Worm (Caenorhabditis elegans) whole organism, midembryonic: ENCODE data around the gene col-121.

Experiments used
- T22C8.4 ChIP-seq: fragments of 200-800 bp; sonication (Bioruptor generic); IDR thresholded peaks from 2 replicates; pipeline ENCODE4 v1.3.6; 2022; ENCODE audit warnings: missing genetic modification characterization, missing compliant biosample characterization
- cog-1 ChIP-seq: sonication (generic microtip); optimal IDR thresholded peaks from 2 replicates; lab custom pipeline; 2016; ENCODE audit warnings: missing genetic modification characterization, missing compliant biosample characterization
- flt-1 ChIP-seq: fragments of 200-800 bp; sonication (Bioruptor generic); IDR thresholded peaks from 2 replicates; pipeline ENCODE4 v1.3.6; 2022; ENCODE audit warnings: missing genetic modification characterization, missing compliant biosample characterization
- klf-2 ChIP-seq: fragments of 200-800 bp; sonication (Bioruptor generic); conservative IDR thresholded peaks from 2 replicates; pipeline ENCODE4 v1.3.6; 2022; ENCODE audit warnings: missing genetic modification reagents, missing genetic modification characterization, missing compliant biosample characterization
- med-1 ChIP-seq: sonication (generic microtip); optimal IDR thresholded peaks from 2 replicates; lab custom pipeline; 2017; ENCODE audit warnings: missing genetic modification characterization, mild to moderate bottlenecking, missing compliant biosample characterization, antibody characterized with exemption, missing genetic modification reagents; ENCODE audit not compliant: insufficient read depth
- ref-1 ChIP-seq: fragments of 200-800 bp; sonication (Bioruptor generic); conservative IDR thresholded peaks from 2 replicates; pipeline ENCODE4 v1.3.6; 2022; ENCODE audit warnings: missing genetic modification reagents, missing genetic modification characterization, missing compliant biosample characterization
- tab-1 ChIP-seq: fragments of 200-800 bp; sonication (Bioruptor generic); IDR thresholded peaks from 2 replicates; pipeline ENCODE4 v1.3.6; 2022; ENCODE audit warnings: missing genetic modification characterization, missing compliant biosample characterization
- ztf-23 ChIP-seq: fragments of 200-800 bp; sonication (Bioruptor generic); IDR thresholded peaks from 2 replicates; pipeline ENCODE4 v1.3.6; 2022; ENCODE audit warnings: missing genetic modification reagents, missing genetic modification characterization, missing compliant biosample characterization
- ztf-29 ChIP-seq: fragments of 200-800 bp; sonication (Bioruptor generic); IDR thresholded peaks from 2 replicates; pipeline ENCODE4 v1.3.6; 2022; ENCODE audit warnings: missing genetic modification reagents, missing genetic modification characterization, missing compliant biosample characterization

The col-121 gene

ce11 chrIV:9381136-9381535, 14.9 kb downstream of the col-121 start, which contains the start of gene C10C5.5:
Gene C10C5.5, plus strand, starts transcription at chrIV:9381436.
- TF ChIP-seq tab-1 (GFP tag; lab: Robert Waterston, UW) (no peak), T22C8.4 (GFP tag; lab: Robert Waterston, UW) (no peak), ztf-23 (GFP tag; lab: Robert Waterston, UW) (no peak), flt-1 (GFP tag; lab: Robert Waterston, UW) (no peak), cog-1 (tag; lab: Kevin White, UChicago) (no peak), ref-1 (GFP tag; lab: Robert Waterston, UW) (no peak), klf-2 (GFP tag; lab: Robert Waterston, UW) (no peak), ztf-29 (GFP tag; lab: Robert Waterston, UW) (no peak), med-1 (GFP tag; lab: Kevin White, UChicago) (no peak)

ce11 chrIV:9378272-9378671, 17.7 kb downstream of the col-121 start, which contains the start of gene C10C5.4:
Gene C10C5.4, plus strand, starts transcription at chrIV:9378552.
- TF ChIP-seq klf-2 (GFP tag; lab: Robert Waterston, UW) (no peak), med-1 (GFP tag; lab: Kevin White, UChicago) (no peak), cog-1 (tag; lab: Kevin White, UChicago) (no peak), ztf-23 (GFP tag; lab: Robert Waterston, UW) (no peak), ref-1 (GFP tag; lab: Robert Waterston, UW) (no peak), flt-1 (GFP tag; lab: Robert Waterston, UW) (no peak), ztf-29 (GFP tag; lab: Robert Waterston, UW) (no peak), T22C8.4 (GFP tag; lab: Robert Waterston, UW) (no peak), tab-1 (GFP tag; lab: Robert Waterston, UW) (no peak)

DNA sequence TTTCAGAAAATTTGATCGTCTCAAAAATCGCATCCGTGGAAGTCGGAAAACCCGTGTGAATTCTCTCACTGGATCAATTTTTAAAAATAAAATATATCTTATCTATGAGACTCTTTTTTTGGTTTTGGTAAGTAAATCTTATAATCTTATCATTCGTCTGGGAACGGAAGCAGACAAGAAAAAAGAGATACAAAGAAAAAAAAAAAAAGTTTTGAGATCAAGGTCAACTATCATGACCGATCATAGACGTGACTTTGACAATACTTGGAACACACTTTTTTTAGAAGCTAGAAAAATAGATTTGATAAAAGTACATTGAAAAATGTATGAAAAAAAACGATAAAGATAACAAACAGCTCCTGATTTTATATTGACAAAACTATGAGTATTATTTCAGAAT, 19.5 kb downstream of the col-121 start:
- TF ChIP-seq ref-1 (GFP tag; lab: Robert Waterston, UW), result no peak
- no peak for TF ChIP-seq cog-1 (tag; lab: Kevin White, UChicago)
- no peak for TF ChIP-seq med-1 (GFP tag; lab: Kevin White, UChicago)
- TF ChIP-seq tab-1 (GFP tag; lab: Robert Waterston, UW), result no peak
- no peak for TF ChIP-seq flt-1 (GFP tag; lab: Robert Waterston, UW)
- TF ChIP-seq T22C8.4 (GFP tag; lab: Robert Waterston, UW), result no peak
- TF ChIP-seq klf-2 (GFP tag; lab: Robert Waterston, UW), result no peak

DNA sequence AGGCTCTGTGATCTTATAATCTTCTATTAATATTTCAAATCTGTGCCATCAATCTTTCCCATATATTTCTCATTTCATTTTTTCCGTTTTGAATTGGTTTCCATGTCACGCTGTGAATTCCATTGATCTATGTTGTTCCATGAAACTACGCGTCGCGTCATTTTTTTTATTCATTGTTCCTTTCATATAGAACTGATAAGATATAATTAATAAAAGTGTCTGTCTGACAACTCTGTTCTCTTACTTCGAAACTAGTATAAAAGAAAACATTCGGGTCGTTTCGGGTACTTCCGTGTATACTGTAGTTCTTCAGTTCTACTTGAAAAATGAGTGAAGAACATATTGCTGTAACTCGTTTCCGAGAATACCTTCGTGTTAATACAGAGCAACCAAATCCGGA, 21.5 kb downstream of the col-121 start, which contains the start of gene C10C5.3:
Gene C10C5.3, plus strand, starts transcription at position 301 of the 400 bp plus-strand sequence.
- TF ChIP-seq cog-1 (tag; lab: Kevin White, UChicago), result no peak
- TF ChIP-seq ztf-23 (GFP tag; lab: Robert Waterston, UW), result no peak
- TF ChIP-seq T22C8.4 (GFP tag; lab: Robert Waterston, UW), result no peak

DNA sequence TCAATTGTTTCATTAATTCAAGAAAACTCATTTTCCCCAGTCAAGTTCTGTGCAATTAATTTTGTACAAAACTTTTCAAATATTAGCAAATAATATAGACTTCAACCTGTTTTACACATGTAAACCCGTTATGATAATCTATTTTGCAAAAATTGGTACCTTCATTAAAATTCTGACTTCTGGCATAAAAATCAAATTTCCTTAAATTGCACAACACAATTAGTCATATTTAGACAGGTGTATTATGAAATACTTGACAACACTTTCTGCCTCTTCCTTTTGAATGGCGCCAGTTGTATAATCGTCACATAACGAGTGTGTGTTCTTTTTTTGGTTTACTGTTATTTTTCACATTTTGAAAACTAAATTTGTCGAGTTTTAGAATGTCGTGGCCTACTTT, 24.9 kb downstream of the col-121 start, which contains the start of gene fbxc-58:
Gene fbxc-58, plus strand, starts transcription at position 383 of the 400 bp plus-strand sequence.
- TF ChIP-seq med-1 (GFP tag; lab: Kevin White, UChicago), result no peak
- TF ChIP-seq klf-2 (GFP tag; lab: Robert Waterston, UW), result no peak
- no peak for TF ChIP-seq flt-1 (GFP tag; lab: Robert Waterston, UW)
- no peak for TF ChIP-seq tab-1 (GFP tag; lab: Robert Waterston, UW)
- TF ChIP-seq ref-1 (GFP tag; lab: Robert Waterston, UW), result no peak
- no peak for TF ChIP-seq cog-1 (tag; lab: Kevin White, UChicago)
- TF ChIP-seq ztf-23 (GFP tag; lab: Robert Waterston, UW), result no peak
- TF ChIP-seq T22C8.4 (GFP tag; lab: Robert Waterston, UW), result no peak
- no peak for TF ChIP-seq ztf-29 (GFP tag; lab: Robert Waterston, UW)

- TF ChIP-seq cog-1 (tag; lab: Kevin White, UChicago) (no peak), ref-1 (GFP tag; lab: Robert Waterston, UW) (no peak), T22C8.4 (GFP tag; lab: Robert Waterston, UW) (no peak), med-1 (GFP tag; lab: Kevin White, UChicago) (no peak), ztf-23 (GFP tag; lab: Robert Waterston, UW) (no peak), flt-1 (GFP tag; lab: Robert Waterston, UW) (no peak)
Measured at ce11 chrIV:9367852-9368627, 28.0 kb downstream of the col-121 start.

- TF ChIP-seq klf-2 (GFP tag; lab: Robert Waterston, UW) (no peak), ztf-23 (GFP tag; lab: Robert Waterston, UW) (no peak), flt-1 (GFP tag; lab: Robert Waterston, UW) (no peak), tab-1 (GFP tag; lab: Robert Waterston, UW) (no peak), ztf-29 (GFP tag; lab: Robert Waterston, UW) (no peak), med-1 (GFP tag; lab: Kevin White, UChicago) (no peak), T22C8.4 (GFP tag; lab: Robert Waterston, UW) (no peak), cog-1 (tag; lab: Kevin White, UChicago) (no peak), ref-1 (GFP tag; lab: Robert Waterston, UW) (no peak)
Measured at ce11 chrIV:9366411-9366810, 29.6 kb downstream of the col-121 start, which contains the start of gene pezo-1. Gene pezo-1, minus strand, starts transcription at chrIV:9366511.

- no peak for TF ChIP-seq ztf-23 (GFP tag; lab: Robert Waterston, UW)
- no peak for TF ChIP-seq ref-1 (GFP tag; lab: Robert Waterston, UW)
- TF ChIP-seq flt-1 (GFP tag; lab: Robert Waterston, UW), result no peak
- no peak for TF ChIP-seq klf-2 (GFP tag; lab: Robert Waterston, UW)
- no peak for TF ChIP-seq med-1 (GFP tag; lab: Kevin White, UChicago)
- no peak for TF ChIP-seq tab-1 (GFP tag; lab: Robert Waterston, UW)
- no peak for TF ChIP-seq T22C8.4 (GFP tag; lab: Robert Waterston, UW)
- no peak for TF ChIP-seq ztf-29 (GFP tag; lab: Robert Waterston, UW)
- no peak for TF ChIP-seq cog-1 (tag; lab: Kevin White, UChicago)
Measured at ce11 chrIV:9353728-9354127, 42.3 kb downstream of the col-121 start.
